Worm (Caenorhabditis elegans) whole organism, early embryonic: ENCODE measurements around the gene C13G3.1.

Experiments used
- ama-1 ChIP-seq: fragments of 150-350 bp; optimal IDR thresholded peaks from 2 replicates; lab custom pipeline; 2014
- hmg-4 ChIP-seq: fragments of 200-800 bp; sonication (Bioruptor generic); optimal IDR thresholded peaks from 2 replicates; lab custom pipeline; 2018; ENCODE audit warnings: mild to moderate bottlenecking, missing genetic modification characterization, missing compliant biosample characterization
- sea-1 ChIP-seq: fragments of 200-800 bp; sonication (Bioruptor generic); conservative IDR thresholded peaks from 2 replicates; pipeline ENCODE4 v1.3.6; 2022; ENCODE audit warnings: missing genetic modification characterization, missing compliant biosample characterization
- tbx-11 ChIP-seq: fragments of 200-800 bp; sonication (Bioruptor generic); IDR thresholded peaks from 2 replicates; pipeline ENCODE4 v1.3.6; 2022; ENCODE audit warnings: missing genetic modification characterization, missing compliant biosample characterization

ce11 chrV:10991789-10992188, 20.5 kb downstream of the C13G3.1 start, which contains the start of gene frpr-9:
- TF ChIP-seq ama-1 (no peak), hmg-4 (GFP tag; lab: Kevin White, UChicago) (no peak), tbx-11 (no peak), sea-1 (no peak)
